Fruit fly (Drosophila melanogaster) whole organism, embryonic: ENCODE measurements around the gene Schip1.

Experiments
- Abd-B ChIP-seq: fragments of 200-800 bp; sonication (Bioruptor generic); optimal IDR thresholded peaks from 2 replicates; lab custom pipeline; 2018; ENCODE audit warnings: missing biosample characterization, mild to moderate bottlenecking, missing genetic modification characterization, moderate library complexity
- Blimp-1 ChIP-seq: fragments of 200-800 bp; sonication (Bioruptor generic); optimal IDR thresholded peaks from 3 replicates; lab custom pipeline; 2018; ENCODE audit warnings: missing biosample characterization, missing genetic modification characterization, mild to moderate bottlenecking, moderate library complexity, missing genetic modification reagents
- CG1024 ChIP-seq: fragments of 200-800 bp; sonication (Bioruptor generic); IDR thresholded peaks from 2 replicates; pipeline ENCODE4 v1.3.6; 2022; ENCODE audit warnings: missing biosample characterization, missing genetic modification characterization
- CG10267 ChIP-seq: fragments of 200-800 bp; sonication (Bioruptor generic); optimal IDR thresholded peaks from 2 replicates; lab custom pipeline; 2018; ENCODE audit warnings: missing biosample characterization, mild to moderate bottlenecking, missing genetic modification characterization, moderate library complexity
- CG10431 ChIP-seq: fragments of 200-800 bp; sonication (Bioruptor generic); optimal IDR thresholded peaks from 3 replicates; lab custom pipeline; 2018; ENCODE audit warnings: missing biosample characterization, mild to moderate bottlenecking, missing genetic modification characterization
- CG10959 ChIP-seq: fragments of 200-800 bp; sonication (Bioruptor generic); IDR thresholded peaks from 2 replicates; pipeline ENCODE4 v1.3.6; 2022; ENCODE audit warnings: missing biosample characterization, missing genetic modification characterization
- CG13296 ChIP-seq: fragments of 200-800 bp; sonication (Bioruptor generic); optimal IDR thresholded peaks from 3 replicates; lab custom pipeline; 2018; ENCODE audit warnings: missing biosample characterization, mild to moderate bottlenecking, missing genetic modification characterization
- CG15269 ChIP-seq: fragments of 200-800 bp; sonication (Bioruptor generic); optimal IDR thresholded peaks from 2 replicates; lab custom pipeline; 2018; ENCODE audit warnings: missing biosample characterization, mild to moderate bottlenecking, missing genetic modification characterization, moderate library complexity
- CG1529 ChIP-seq: fragments of 200-800 bp; sonication (Bioruptor generic); optimal IDR thresholded peaks from 3 replicates; lab custom pipeline; 2018; ENCODE audit warnings: missing biosample characterization, missing genetic modification characterization
- CG1647 ChIP-seq: fragments of 200-800 bp; sonication (Bioruptor generic); optimal IDR thresholded peaks from 3 replicates; lab custom pipeline; 2016; ENCODE audit warnings: missing biosample characterization, missing genetic modification characterization
- CG16815 ChIP-seq: fragments of 200-800 bp; sonication (Bioruptor generic); optimal IDR thresholded peaks from 3 replicates; lab custom pipeline; 2017; ENCODE audit warnings: missing biosample characterization, mild to moderate bottlenecking, missing genetic modification characterization
- CG17186 ChIP-seq: fragments of 200-800 bp; sonication (Bioruptor generic); optimal IDR thresholded peaks from 3 replicates; lab custom pipeline; 2017; ENCODE audit warnings: missing biosample characterization, missing genetic modification reagents, missing genetic modification characterization
- CG17829 ChIP-seq: fragments of 200-800 bp; optimal IDR thresholded peaks from 2 replicates; lab custom pipeline; 2019; ENCODE audit warnings: missing biosample characterization, mild to moderate bottlenecking, missing genetic modification characterization, moderate library complexity
- CG1792 ChIP-seq: fragments of 200-800 bp; sonication (Bioruptor generic); optimal IDR thresholded peaks from 2 replicates; lab custom pipeline; 2016; ENCODE audit warnings: missing biosample characterization, missing genetic modification characterization
- CG30403 ChIP-seq: fragments of 200-800 bp; sonication (Bioruptor generic); optimal IDR thresholded peaks from 3 replicates; lab custom pipeline; 2016; ENCODE audit warnings: missing biosample characterization, missing genetic modification characterization
- CG33557 ChIP-seq: fragments of 200-800 bp; sonication (Bioruptor generic); optimal IDR thresholded peaks from 2 replicates; lab custom pipeline; 2019; ENCODE audit warnings: missing biosample characterization, mild to moderate bottlenecking, missing genetic modification characterization, moderate library complexity
- CG3847 ChIP-seq: fragments of 200-800 bp; sonication (Bioruptor generic); IDR thresholded peaks from 2 replicates; pipeline ENCODE4 v1.3.6; 2022; ENCODE audit warnings: missing biosample characterization, missing genetic modification characterization
- CG42726 ChIP-seq: fragments of 200-800 bp; sonication (Bioruptor generic); IDR thresholded peaks from 2 replicates; pipeline ENCODE4 v1.3.6; 2022; ENCODE audit warnings: missing biosample characterization, missing genetic modification characterization; ENCODE audit not compliant: partially characterized antibody
- CG4404 ChIP-seq: fragments of 200-800 bp; sonication (Bioruptor generic); IDR thresholded peaks from 2 replicates; pipeline ENCODE4 v1.3.6; 2022; ENCODE audit warnings: missing biosample characterization, missing genetic modification characterization
- CG6175 ChIP-seq: fragments of 200-800 bp; sonication (Bioruptor generic); IDR thresholded peaks from 3 replicates; pipeline ENCODE4 v1.3.6; 2022; ENCODE audit warnings: missing biosample characterization, missing genetic modification characterization
- CG7839 ChIP-seq: fragments of 200-800 bp; sonication (Bioruptor generic); optimal IDR thresholded peaks from 3 replicates; lab custom pipeline; 2018; ENCODE audit warnings: missing biosample characterization, mild to moderate bottlenecking, missing genetic modification characterization, moderate library complexity
- CG8281 ChIP-seq: fragments of 200-800 bp; sonication (Bioruptor generic); optimal IDR thresholded peaks from 2 replicates; lab custom pipeline; 2018; ENCODE audit warnings: missing biosample characterization, mild to moderate bottlenecking, missing genetic modification characterization, moderate library complexity
- CG8290 ChIP-seq, 3 experiments: fragments of 200-800 bp; sonication (Bioruptor generic); optimal IDR thresholded peaks; 2 replicates each; lab custom pipeline; 2016 to 2019; ENCODE audit warnings: missing biosample characterization in 3 of 3, missing genetic modification characterization in 3 of 3, mild to moderate bottlenecking in 2 of 3, moderate library complexity in 1 of 3
- CG8388 ChIP-seq: fragments of 200-800 bp; sonication (Bioruptor generic); optimal IDR thresholded peaks from 2 replicates; lab custom pipeline; 2019; ENCODE audit warnings: missing biosample characterization, mild to moderate bottlenecking, missing genetic modification characterization, moderate library complexity
- CG9797 ChIP-seq: fragments of 200-800 bp; sonication (Bioruptor generic); optimal IDR thresholded peaks from 3 replicates; lab custom pipeline; 2018; ENCODE audit warnings: missing biosample characterization, mild to moderate bottlenecking, missing genetic modification characterization
- CTCF ChIP-seq: fragments of 200-800 bp; sonication (Bioruptor generic); optimal IDR thresholded peaks from 2 replicates; lab custom pipeline; 2017; ENCODE audit warnings: missing biosample characterization, mild to moderate bottlenecking, missing genetic modification characterization, moderate library complexity
- CoRest ChIP-seq: fragments of 200-800 bp; sonication (Bioruptor generic); optimal IDR thresholded peaks from 3 replicates; lab custom pipeline; 2018; ENCODE audit warnings: missing biosample characterization, mild to moderate bottlenecking, missing genetic modification characterization, moderate library complexity
- D19A ChIP-seq: fragments of 200-800 bp; optimal IDR thresholded peaks from 3 replicates; lab custom pipeline; 2019; ENCODE audit warnings: missing biosample characterization, mild to moderate bottlenecking, missing genetic modification characterization, moderate library complexity
- Elba2 ChIP-seq: fragments of 200-800 bp; sonication (Bioruptor generic); optimal IDR thresholded peaks from 3 replicates; lab custom pipeline; 2016; ENCODE audit warnings: missing biosample characterization, missing genetic modification characterization
- Gug ChIP-seq: fragments of 200-800 bp; sonication (Bioruptor generic); IDR thresholded peaks from 4 replicates; pipeline ENCODE4 v1.3.6; 2022; ENCODE audit warnings: missing biosample characterization, missing genetic modification characterization
- H15 ChIP-seq: fragments of 200-800 bp; sonication (Bioruptor generic); IDR thresholded peaks from 3 replicates; pipeline ENCODE4 v1.3.6; 2022; ENCODE audit warnings: missing biosample characterization, missing genetic modification characterization
- Hr51 ChIP-seq, 2 experiments: fragments of 200-800 bp; sonication (Bioruptor generic); optimal IDR thresholded peaks; 2 replicates in 1 of 2; 3 replicates in 1 of 2; lab custom pipeline; 2016 to 2018; ENCODE audit warnings: missing biosample characterization in 2 of 2, missing genetic modification characterization in 2 of 2, mild to moderate bottlenecking in 1 of 2, moderate library complexity in 1 of 2
- NK7.1 ChIP-seq: fragments of 200-800 bp; sonication (Bioruptor generic); optimal IDR thresholded peaks from 3 replicates; lab custom pipeline; 2016; ENCODE audit warnings: missing biosample characterization, missing genetic modification characterization
- NfI ChIP-seq: fragments of 200-800 bp; sonication (Bioruptor generic); optimal IDR thresholded peaks from 3 replicates; lab custom pipeline; 2018; ENCODE audit warnings: missing biosample characterization, mild to moderate bottlenecking, missing genetic modification characterization, moderate library complexity
- Rx ChIP-seq: fragments of 200-800 bp; sonication (Bioruptor generic); IDR thresholded peaks from 2 replicates; pipeline ENCODE4 v1.3.6; 2022; ENCODE audit warnings: missing biosample characterization, missing genetic modification characterization
- Sin3A ChIP-seq: fragments of >200 bp; optimal IDR thresholded peaks from 2 replicates; lab custom pipeline; 2018
- Xrp1 ChIP-seq: fragments of 200-800 bp; sonication (Bioruptor generic); IDR thresholded peaks from 2 replicates; pipeline ENCODE4 v1.3.6; 2022; ENCODE audit warnings: missing biosample characterization, missing genetic modification characterization
- aop ChIP-seq: fragments of 200-800 bp; sonication (Bioruptor generic); IDR thresholded peaks from 2 replicates; pipeline ENCODE4 v1.3.6; 2022; ENCODE audit warnings: missing biosample characterization, missing genetic modification characterization
- chif ChIP-seq, 2 experiments: fragments of 200-800 bp; sonication (Bioruptor generic); optimal IDR thresholded peaks; 3 replicates each; lab custom pipeline; 2016; ENCODE audit warnings: missing biosample characterization in 2 of 2, missing genetic modification characterization in 2 of 2
- gem ChIP-seq: fragments of 200-800 bp; sonication (Bioruptor generic); optimal IDR thresholded peaks from 2 replicates; lab custom pipeline; 2019; ENCODE audit warnings: missing biosample characterization, mild to moderate bottlenecking, missing genetic modification characterization, moderate library complexity
- kay ChIP-seq: fragments of 200-800 bp; sonication (Bioruptor generic); optimal IDR thresholded peaks from 2 replicates; lab custom pipeline; 2016; ENCODE audit warnings: missing biosample characterization, missing genetic modification characterization
- lab ChIP-seq: fragments of 200-800 bp; sonication (Bioruptor generic); optimal IDR thresholded peaks from 3 replicates; lab custom pipeline; 2017; ENCODE audit warnings: missing biosample characterization, missing genetic modification characterization, mild to moderate bottlenecking, moderate library complexity, missing genetic modification reagents
- maf-S ChIP-seq: fragments of 200-800 bp; sonication (Bioruptor generic); optimal IDR thresholded peaks from 2 replicates; lab custom pipeline; 2016; ENCODE audit warnings: missing biosample characterization, missing genetic modification characterization
- prd ChIP-seq, 3 experiments: fragments of >200 bp in 2 of 3; fragments of 200-800 bp in 1 of 3; sonication (Bioruptor generic) in 1 of 3; optimal IDR thresholded peaks in 2 of 3; IDR thresholded peaks in 1 of 3; 2 replicates in 2 of 3; 3 replicates in 1 of 3; pipeline versions ENCODE4 v1.3.6 to Lab custom; 2017 to 2022; ENCODE audit warnings: missing biosample characterization in 1 of 3, missing genetic modification characterization in 1 of 3
- pzg ChIP-seq: fragments of 200-800 bp; sonication (Bioruptor generic); optimal IDR thresholded peaks from 3 replicates; lab custom pipeline; 2018; ENCODE audit warnings: missing biosample characterization, mild to moderate bottlenecking, missing genetic modification characterization, moderate library complexity
- sens-2 ChIP-seq: fragments of 200-800 bp; sonication (Bioruptor generic); IDR thresholded peaks from 2 replicates; pipeline ENCODE4 v1.3.6; 2022; ENCODE audit warnings: missing biosample characterization, missing genetic modification characterization
- sob ChIP-seq: fragments of 200-800 bp; sonication (Bioruptor generic); IDR thresholded peaks from 2 replicates; pipeline ENCODE4 v1.3.6; 2022; ENCODE audit warnings: missing biosample characterization, missing genetic modification characterization
- tgo ChIP-seq: fragments of 200-800 bp; sonication (Bioruptor generic); IDR thresholded peaks from 3 replicates; pipeline ENCODE4 v1.3.6; 2022; ENCODE audit warnings: missing biosample characterization, missing genetic modification characterization
- unpg ChIP-seq: fragments of 200-800 bp; sonication (Bioruptor generic); optimal IDR thresholded peaks from 3 replicates; lab custom pipeline; 2018; ENCODE audit warnings: missing biosample characterization, mild to moderate bottlenecking, missing genetic modification characterization, moderate library complexity
- vnd ChIP-seq: fragments of 200-800 bp; sonication (Bioruptor generic); IDR thresholded peaks from 3 replicates; pipeline ENCODE4 v1.3.6; 2022; ENCODE audit warnings: missing biosample characterization, missing genetic modification characterization; ENCODE audit not compliant: partially characterized antibody

The Schip1 gene

dm6 chr2L:10303786-10304185 lies 27.1 kb downstream of the Schip1 start, which contains the start of gene nmd (continued):
- TF ChIP-seq sob (GFP tag; lab: Robert Waterston, UW): no peak
- peak; percentile 14 for TF ChIP-seq CG10267
- peak; percentile 6 for TF ChIP-seq CG15269 (tag; lab: Kevin White, UChicago)
- TF ChIP-seq CG1792 (GFP tag; lab: Kevin White, UChicago): no peak
- no peak for TF ChIP-seq Rx
- peak; percentile 64 for TF ChIP-seq Elba2
- no peak for TF ChIP-seq vnd (GFP tag; lab: Robert Waterston, UW)
- TF ChIP-seq prd (optimal IDR thresholded peaks at IDR 0.05; lab: Kevin White, UChicago): no peak
- peak; percentile 4; the same call in 1 of the 3 replicates for TF ChIP-seq prd (GFP tag; IDR thresholded peaks at IDR 0.05; lab: Robert Waterston, UW)
- TF ChIP-seq pzg (GFP tag; lab: Kevin White, UChicago): peak; percentile 80
- TF ChIP-seq CG8388 (GFP tag; lab: Kevin White, UChicago): no peak
- peak; percentile 13 for TF ChIP-seq CG17829
- peak; percentile 7 for TF ChIP-seq CG17186
- TF ChIP-seq CG8281 (tag; lab: Kevin White, UChicago): no peak
- peak in 1 of 2 experiments; percentile 3 for TF ChIP-seq chif (GFP tag; optimal IDR thresholded peaks at IDR 0.05; lab: Kevin White, UChicago)
- TF ChIP-seq CG16815: no peak
- TF ChIP-seq CG3847 (GFP tag; lab: Robert Waterston, UW): peak; percentile 72
- TF ChIP-seq CG10431 (GFP tag; lab: Kevin White, UChicago): peak; percentile 91
- TF ChIP-seq CG30403: peak; percentile 21
- TF ChIP-seq unpg (GFP tag; lab: Kevin White, UChicago): no peak
- TF ChIP-seq CG6175: no peak
- peak; percentile 16 for TF ChIP-seq gem (tag; lab: Kevin White, UChicago)
- TF ChIP-seq maf-S (GFP tag; lab: Kevin White, UChicago): peak; percentile 9
- peak; percentile 24 for TF ChIP-seq CoRest (tag; lab: Kevin White, UChicago)
- TF ChIP-seq lab: no peak
- TF ChIP-seq Hr51 (GFP tag; optimal IDR thresholded peaks at IDR 0.05; lab: Kevin White, UChicago): peak in 1 of 2 experiments; percentile 24
- TF ChIP-seq CG7839 (tag; lab: Kevin White, UChicago): peak; percentile 2
- TF ChIP-seq Sin3A (lab: Kevin White, UChicago): peak; percentile 35
- no peak for TF ChIP-seq CG1024
- TF ChIP-seq Abd-B (GFP tag; lab: Kevin White, UChicago): no peak
- no peak for TF ChIP-seq Gug (GFP tag; lab: Robert Waterston, UW)
- TF ChIP-seq, all 482 proteins: peak for 96

dm6 chr2L:10301918-10302317 lies 29.0 kb downstream of the Schip1 start, which contains the start of gene CG13138:
TSS of gene CG13138 (minus strand) at chr2L:10302018.
- no peak for TF ChIP-seq NfI (GFP tag; lab: Kevin White, UChicago)
- no peak for TF ChIP-seq CG33557
- no peak for TF ChIP-seq CG9797
- peak; percentile 8 for TF ChIP-seq D19A (tag; lab: Kevin White, UChicago)
- no peak for TF ChIP-seq Blimp-1 (GFP tag; lab: Kevin White, UChicago)
- TF ChIP-seq CG4404 (GFP tag; lab: Robert Waterston, UW): no peak
- no peak for TF ChIP-seq CG10959 (GFP tag; lab: Robert Waterston, UW)

dm6 chr2L:10299810-10300147 lies 31.1 kb downstream of the Schip1 start, which contains the start of gene CYLD:
TSS of gene CYLD (minus strand) at chr2L:10299847.
- TF ChIP-seq tgo (GFP tag; lab: Robert Waterston, UW) (peak; percentile 61; the same call in 2 of the 3 replicates), H15 (GFP tag; lab: Robert Waterston, UW) (no peak), NK7.1 (GFP tag; lab: Kevin White, UChicago) (no peak), CG1647 (no peak), kay (peak; percentile 28), CG1529 (GFP tag; lab: Kevin White, UChicago) (peak; percentile 25), aop (no peak), CG17829 (peak; percentile 85), CG8290 (GFP tag; optimal IDR thresholded peaks at IDR 0.05; lab: Kevin White, UChicago) (peak; percentile 4), CG8290 (tag; optimal IDR thresholded peaks at IDR 0.05; lab: Kevin White, UChicago) (peak in 1 of 2 experiments; percentile 75), CG42726 (GFP tag; lab: Robert Waterston, UW) (no peak), CG13296 (GFP tag; lab: Kevin White, UChicago) (peak; percentile 72), CTCF (no peak), Xrp1 (peak; percentile 76), sens-2 (GFP tag; lab: Robert Waterston, UW) (no peak)
